Worm (Caenorhabditis elegans): ENCODE data around the gene vars-1.

Gene vars-1

ce11 chrV:8040247-8041084, 9.3 kb downstream of the vars-1 start:
- no peak for TF ChIP-seq dao-5 (tag; optimal IDR thresholded peaks at IDR 0.05)
- TF ChIP-seq him-1 (tag; optimal IDR thresholded peaks at IDR 0.05) = no peak
- no peak for TF ChIP-seq W03F9.2 (tag; optimal IDR thresholded peaks at IDR 0.05)

ce11 chrV:8041336-8041868, 10.2 kb downstream of the vars-1 start:
- TF ChIP-seq W03F9.2 (tag; optimal IDR thresholded peaks at IDR 0.05) (no peak), dao-5 (tag; optimal IDR thresholded peaks at IDR 0.05) (no peak), him-1 (tag; optimal IDR thresholded peaks at IDR 0.05) (no peak)

ce11 chrV:8043664-8044063, 12.5 kb downstream of the vars-1 start:
- TF ChIP-seq W03F9.2 (tag; optimal IDR thresholded peaks at IDR 0.05) = no peak

- TF ChIP-seq him-1 (tag; optimal IDR thresholded peaks at IDR 0.05) (no peak), dao-5 (tag; optimal IDR thresholded peaks at IDR 0.05) (no peak), W03F9.2 (tag; optimal IDR thresholded peaks at IDR 0.05) (no peak)
Measured at ce11 chrV:8044957-8045356, 13.7 kb downstream of the vars-1 start.

ce11 chrV:8046706-8047105, 15.5 kb downstream of the vars-1 start, which contains the start of gene ZC513.3:
ZC513.3 (plus strand) TSS chrV:8047006.
- TF ChIP-seq him-1 (tag; optimal IDR thresholded peaks at IDR 0.05) (no peak), dao-5 (tag; optimal IDR thresholded peaks at IDR 0.05) (no peak), W03F9.2 (tag; optimal IDR thresholded peaks at IDR 0.05) (no peak)

ce11 chrV:8050059-8050677, 19.0 kb downstream of the vars-1 start:
- TF ChIP-seq him-1 (tag; optimal IDR thresholded peaks at IDR 0.05) (no peak), W03F9.2 (tag; optimal IDR thresholded peaks at IDR 0.05) (no peak), dao-5 (tag; optimal IDR thresholded peaks at IDR 0.05) (no peak)

- TF ChIP-seq him-1 (tag; optimal IDR thresholded peaks at IDR 0.05) (no peak), dao-5 (tag; optimal IDR thresholded peaks at IDR 0.05) (no peak), W03F9.2 (tag; optimal IDR thresholded peaks at IDR 0.05) (no peak)
Measured at ce11 chrV:8050811-8051210, 19.6 kb downstream of the vars-1 start, which contains the start of gene col-43. col-43 (minus strand) TSS chrV:8050911.

- TF ChIP-seq him-1 (tag; optimal IDR thresholded peaks at IDR 0.05) (no peak), dao-5 (tag; optimal IDR thresholded peaks at IDR 0.05) (no peak), W03F9.2 (tag; optimal IDR thresholded peaks at IDR 0.05) (no peak)
Measured at ce11 chrV:8051851-8052250, 20.6 kb downstream of the vars-1 start, which contains the start of gene sth-1. sth-1 (plus strand) TSS chrV:8052151.

ce11 chrV:8054130-8054529, 22.9 kb downstream of the vars-1 start, which contains the start of gene ZC513.2:
ZC513.2 (plus strand) TSS chrV:8054430.
- TF ChIP-seq him-1 (tag; optimal IDR thresholded peaks at IDR 0.05) (no peak), W03F9.2 (tag; optimal IDR thresholded peaks at IDR 0.05) (no peak), dao-5 (tag; optimal IDR thresholded peaks at IDR 0.05) (no peak)

ce11 chrV:8055170-8055569, 24.0 kb downstream of the vars-1 start:
- TF ChIP-seq dao-5 (tag; optimal IDR thresholded peaks at IDR 0.05) = no peak
- TF ChIP-seq W03F9.2 (tag; optimal IDR thresholded peaks at IDR 0.05) = no peak
- no peak for TF ChIP-seq him-1 (tag; optimal IDR thresholded peaks at IDR 0.05)

ce11 chrV:8058359-8058758, 27.1 kb downstream of the vars-1 start, which contains the start of gene str-138:
str-138 (plus strand) TSS chrV:8058659.
- TF ChIP-seq him-1 (tag; optimal IDR thresholded peaks at IDR 0.05) (no peak), dao-5 (tag; optimal IDR thresholded peaks at IDR 0.05) (no peak), W03F9.2 (tag; optimal IDR thresholded peaks at IDR 0.05) (no peak)

ce11 chrV:8062074-8062473, 30.9 kb downstream of the vars-1 start, which contains the start of gene str-139:
str-139 (minus strand) TSS chrV:8062174.
- no peak for TF ChIP-seq dao-5 (tag; optimal IDR thresholded peaks at IDR 0.05)
- TF ChIP-seq him-1 (tag; optimal IDR thresholded peaks at IDR 0.05) = no peak
- TF ChIP-seq W03F9.2 (tag; optimal IDR thresholded peaks at IDR 0.05) = no peak

- TF ChIP-seq W03F9.2 (tag; optimal IDR thresholded peaks at IDR 0.05) (no peak), dao-5 (tag; optimal IDR thresholded peaks at IDR 0.05) (no peak), him-1 (tag; optimal IDR thresholded peaks at IDR 0.05) (no peak)
Measured at ce11 chrV:8067800-8068199, 36.6 kb downstream of the vars-1 start, which contains the start of gene str-140. str-140 (minus strand) TSS chrV:8067900.

ce11 chrV:8069637-8070036, 38.4 kb downstream of the vars-1 start, which contains the start of gene str-143:
str-143 (minus strand) TSS chrV:8069737.
- TF ChIP-seq W03F9.2 (tag; optimal IDR thresholded peaks at IDR 0.05) (no peak), him-1 (tag; optimal IDR thresholded peaks at IDR 0.05) (no peak), dao-5 (tag; optimal IDR thresholded peaks at IDR 0.05) (no peak)
